Fruit fly (Drosophila melanogaster) whole organism, prepupa: Measurements from ENCODE around the gene CG9396.
A peak's percentile ranks its signal among the peaks of the same experiment; 100 is the strongest.

Experiments
- Blimp-1 ChIP-seq: fragments of 200-800 bp; sonication (Bioruptor generic); optimal IDR thresholded peaks from 3 replicates; lab custom pipeline; 2017; ENCODE audit warnings: missing biosample characterization, missing genetic modification characterization, mild to moderate bottlenecking, moderate library complexity, missing genetic modification reagents
- CG10631 ChIP-seq: fragments of 200-800 bp; sonication (Bioruptor generic); optimal IDR thresholded peaks from 2 replicates; lab custom pipeline; 2016; ENCODE audit warnings: missing biosample characterization, missing genetic modification characterization
- CG11902 ChIP-seq: fragments of 200-800 bp; sonication (Bioruptor generic); optimal IDR thresholded peaks from 3 replicates; lab custom pipeline; 2016; ENCODE audit warnings: missing biosample characterization, missing genetic modification characterization
- CG15336 ChIP-seq: fragments of 200-800 bp; sonication (Bioruptor generic); IDR thresholded peaks from 2 replicates; pipeline ENCODE4 v1.3.6; 2022; ENCODE audit warnings: missing biosample characterization, missing genetic modification characterization
- CG1621 ChIP-seq: fragments of 200-800 bp; sonication (Bioruptor generic); optimal IDR thresholded peaks from 3 replicates; lab custom pipeline; 2018; ENCODE audit warnings: missing biosample characterization, mild to moderate bottlenecking, missing genetic modification characterization
- CG16779 ChIP-seq: fragments of 200-800 bp; sonication (Bioruptor generic); optimal IDR thresholded peaks from 3 replicates; lab custom pipeline; 2017; ENCODE audit warnings: missing biosample characterization, mild to moderate bottlenecking, missing genetic modification characterization
- CG31627 ChIP-seq: fragments of 200-800 bp; sonication (Bioruptor generic); optimal IDR thresholded peaks from 3 replicates; lab custom pipeline; 2016; ENCODE audit warnings: missing biosample characterization, missing genetic modification characterization
- CG3919 ChIP-seq: fragments of 200-800 bp; sonication (Bioruptor generic); optimal IDR thresholded peaks from 3 replicates; lab custom pipeline; 2016; ENCODE audit warnings: missing biosample characterization, missing genetic modification characterization
- CG4318 ChIP-seq: fragments of 200-800 bp; sonication (Bioruptor generic); optimal IDR thresholded peaks from 3 replicates; lab custom pipeline; 2017; ENCODE audit warnings: missing biosample characterization, mild to moderate bottlenecking, missing genetic modification characterization
- CG6163 ChIP-seq: fragments of 200-800 bp; sonication (Bioruptor generic); IDR thresholded peaks from 3 replicates; pipeline ENCODE4 v1.3.6; 2022; ENCODE audit warnings: missing biosample characterization, missing genetic modification characterization
- CG6276 ChIP-seq: fragments of 200-800 bp; sonication (Bioruptor generic); optimal IDR thresholded peaks from 2 replicates; lab custom pipeline; 2017; ENCODE audit warnings: missing biosample characterization, mild to moderate bottlenecking, missing genetic modification characterization
- CG6792 ChIP-seq: fragments of 200-800 bp; sonication (Bioruptor generic); optimal IDR thresholded peaks from 3 replicates; lab custom pipeline; 2016; ENCODE audit warnings: missing biosample characterization, missing genetic modification characterization
- CG6854 ChIP-seq: fragments of 200-800 bp; sonication (Bioruptor generic); optimal IDR thresholded peaks from 2 replicates; lab custom pipeline; 2017; ENCODE audit warnings: missing biosample characterization, mild to moderate bottlenecking, missing genetic modification characterization
- CG7368 ChIP-seq: fragments of 200-800 bp; sonication (Bioruptor generic); optimal IDR thresholded peaks from 3 replicates; lab custom pipeline; 2016; ENCODE audit warnings: missing biosample characterization, missing genetic modification characterization
- CG8119 ChIP-seq: fragments of 200-800 bp; sonication (Bioruptor generic); IDR thresholded peaks from 3 replicates; pipeline ENCODE4 v1.3.6; 2022; ENCODE audit warnings: missing biosample characterization, missing genetic modification characterization
- CG8319 ChIP-seq: fragments of 200-800 bp; sonication (Bioruptor generic); optimal IDR thresholded peaks from 3 replicates; lab custom pipeline; 2016; ENCODE audit warnings: missing biosample characterization, missing genetic modification characterization
- CG8632 ChIP-seq: fragments of 200-800 bp; sonication (Bioruptor generic); optimal IDR thresholded peaks from 3 replicates; lab custom pipeline; 2016; ENCODE audit warnings: missing biosample characterization, missing genetic modification characterization
- Eip75B ChIP-seq: fragments of 200-800 bp; sonication (Bioruptor generic); optimal IDR thresholded peaks from 3 replicates; lab custom pipeline; 2016; ENCODE audit warnings: missing biosample characterization, missing genetic modification characterization
- Eip78C ChIP-seq: fragments of 200-800 bp; sonication (Bioruptor generic); peaks from one replicate; lab custom pipeline; 2016; ENCODE audit warnings: missing biosample characterization, missing genetic modification characterization
- Eip93F ChIP-seq: fragments of 200-800 bp; sonication (Bioruptor generic); optimal IDR thresholded peaks from 2 replicates; lab custom pipeline; 2016; ENCODE audit warnings: missing biosample characterization, mild to moderate bottlenecking, missing genetic modification characterization
- Ets21C ChIP-seq: fragments of 200-800 bp; sonication (Bioruptor generic); optimal IDR thresholded peaks from 3 replicates; lab custom pipeline; 2016; ENCODE audit warnings: missing biosample characterization, missing genetic modification characterization
- Gug ChIP-seq: fragments of 200-800 bp; sonication (Bioruptor generic); IDR thresholded peaks from 2 replicates; pipeline ENCODE4 v1.3.6; 2022; ENCODE audit warnings: missing biosample characterization, missing genetic modification characterization
- Hr38 ChIP-seq: sonication (Bioruptor generic); optimal IDR thresholded peaks from 2 replicates; lab custom pipeline; 2016; ENCODE audit warnings: missing biosample characterization, missing genetic modification characterization
- Hr39 ChIP-seq: fragments of 200-800 bp; sonication (Bioruptor generic); optimal IDR thresholded peaks from 2 replicates; lab custom pipeline; 2016; ENCODE audit warnings: missing biosample characterization, missing genetic modification characterization
- Hr4 ChIP-seq: fragments of 200-800 bp; sonication (Bioruptor generic); optimal IDR thresholded peaks from 3 replicates; lab custom pipeline; 2016; ENCODE audit warnings: missing biosample characterization, missing genetic modification characterization
- Smox ChIP-seq: fragments of 200-800 bp; sonication (Bioruptor generic); optimal IDR thresholded peaks from 3 replicates; lab custom pipeline; 2016; ENCODE audit warnings: missing biosample characterization, missing genetic modification characterization
- Sox102F ChIP-seq: fragments of 200-800 bp; sonication (Bioruptor generic); optimal IDR thresholded peaks from 2 replicates; lab custom pipeline; 2016; ENCODE audit warnings: missing biosample characterization, mild to moderate bottlenecking, missing genetic modification characterization
- Sox14 ChIP-seq: fragments of 200-800 bp; sonication (Bioruptor generic); optimal IDR thresholded peaks from 3 replicates; lab custom pipeline; 2016; ENCODE audit warnings: missing biosample characterization, missing genetic modification characterization
- achi ChIP-seq: fragments of 200-800 bp; sonication (Bioruptor generic); optimal IDR thresholded peaks from 3 replicates; lab custom pipeline; 2016; ENCODE audit warnings: missing biosample characterization, missing genetic modification characterization
- acj6 ChIP-seq: fragments of 200-800 bp; sonication (Bioruptor generic); optimal IDR thresholded peaks from 3 replicates; lab custom pipeline; 2016; ENCODE audit warnings: missing biosample characterization, missing genetic modification characterization
- cyc ChIP-seq: fragments of 200-800 bp; sonication (Bioruptor generic); optimal IDR thresholded peaks from 3 replicates; lab custom pipeline; 2016; ENCODE audit warnings: missing biosample characterization, missing genetic modification characterization
- dsx ChIP-seq: fragments of 200-800 bp; optimal IDR thresholded peaks from 3 replicates; lab custom pipeline; 2019; ENCODE audit warnings: missing biosample characterization, mild to moderate bottlenecking, missing genetic modification characterization, moderate library complexity; ENCODE audit not compliant: poor library complexity, severe bottlenecking
- eg ChIP-seq: fragments of 200-800 bp; sonication (Bioruptor generic); IDR thresholded peaks from 3 replicates; pipeline ENCODE4 v1.3.6; 2022; ENCODE audit warnings: missing biosample characterization, missing genetic modification characterization
- esn ChIP-seq: fragments of 200-800 bp; sonication (Bioruptor generic); optimal IDR thresholded peaks from 2 replicates; lab custom pipeline; 2016; ENCODE audit warnings: missing biosample characterization, mild to moderate bottlenecking, missing genetic modification characterization, moderate library complexity
- fkh ChIP-seq: fragments of 200-800 bp; sonication (Bioruptor generic); optimal IDR thresholded peaks from 3 replicates; lab custom pipeline; 2017; ENCODE audit warnings: missing biosample characterization, mild to moderate bottlenecking, missing genetic modification characterization, moderate library complexity
- lz ChIP-seq: fragments of 200-800 bp; sonication (Bioruptor generic); optimal IDR thresholded peaks from 3 replicates; lab custom pipeline; 2016; ENCODE audit warnings: missing biosample characterization, missing genetic modification characterization
- pdm3 ChIP-seq: fragments of 200-800 bp; sonication (Bioruptor generic); optimal IDR thresholded peaks from 3 replicates; lab custom pipeline; 2016; ENCODE audit warnings: missing biosample characterization, missing genetic modification characterization
- spab ChIP-seq: fragments of 200-800 bp; sonication (Bioruptor generic); optimal IDR thresholded peaks from 2 replicates; lab custom pipeline; 2017; ENCODE audit warnings: missing biosample characterization, mild to moderate bottlenecking, missing genetic modification characterization, missing genetic modification reagents
- ss ChIP-seq, 2 experiments: fragments of 200-800 bp; sonication (Bioruptor generic); optimal IDR thresholded peaks; 2 replicates in 1 of 2; 3 replicates in 1 of 2; lab custom pipeline; 2017 to 2018; ENCODE audit warnings: mild to moderate bottlenecking in 2 of 2, missing biosample characterization in 2 of 2, missing genetic modification characterization in 2 of 2, moderate library complexity in 1 of 2
- topi ChIP-seq: fragments of 200-800 bp; sonication (Bioruptor generic); optimal IDR thresholded peaks from 3 replicates; lab custom pipeline; 2016; ENCODE audit warnings: missing biosample characterization, missing genetic modification characterization
- vri ChIP-seq: fragments of 200-800 bp; sonication (Bioruptor generic); optimal IDR thresholded peaks from 3 replicates; lab custom pipeline; 2016; ENCODE audit warnings: missing biosample characterization, mild to moderate bottlenecking, missing genetic modification characterization

The CG9396 gene

dm6 chr3R:9534125-9534496 is 37.3 kb downstream of the CG9396 start (continued):
- peak; percentile 93 for TF ChIP-seq esn (GFP tag; lab: Kevin White, UChicago)
- peak; percentile 90 for TF ChIP-seq topi (GFP tag; lab: Kevin White, UChicago)
- TF ChIP-seq dsx (GFP tag; lab: Kevin White, UChicago) = peak; percentile 80
- TF ChIP-seq vri (GFP tag; lab: Kevin White, UChicago) = no peak
- TF ChIP-seq CG16779 (tag; lab: Kevin White, UChicago) = no peak
- TF ChIP-seq Hr38 (GFP tag; lab: Kevin White, UChicago) = peak; percentile 18
- TF ChIP-seq CG8319 (GFP tag; lab: Kevin White, UChicago) = peak; percentile 83
- TF ChIP-seq ss (GFP tag; optimal IDR thresholded peaks at IDR 0.05; lab: Kevin White, UChicago) = peak in 1 of 2 experiments; percentile 57
- TF ChIP-seq Hr39 = peak; percentile 91
- peak; percentile 61 for TF ChIP-seq Blimp-1 (GFP tag; lab: Kevin White, UChicago)
- peak; percentile 75 for TF ChIP-seq Ets21C (GFP tag; lab: Kevin White, UChicago)
- no peak for TF ChIP-seq CG6854 (GFP tag; lab: Kevin White, UChicago)
- peak; percentile 91 for TF ChIP-seq CG8632 (GFP tag; lab: Kevin White, UChicago)
- TF ChIP-seq Sox14 = peak; percentile 93
- TF ChIP-seq CG8119 = peak; percentile 93
- TF ChIP-seq cyc (GFP tag; lab: Kevin White, UChicago) = peak; percentile 87
- TF ChIP-seq Hr4 (GFP tag; lab: Kevin White, UChicago) = peak; percentile 95
- no peak for TF ChIP-seq Eip93F (GFP tag; lab: Kevin White, UChicago)
- peak; percentile 82 for TF ChIP-seq CG7368 (GFP tag; lab: Kevin White, UChicago)
- peak; percentile 94 for TF ChIP-seq eg (GFP tag; lab: Robert Waterston, UW)
- TF ChIP-seq CG3919 (GFP tag; lab: Kevin White, UChicago) = peak; percentile 92
- TF ChIP-seq CG6792 = peak; percentile 86
- TF ChIP-seq acj6 (GFP tag; lab: Kevin White, UChicago) = peak; percentile 92
- peak; percentile 87 for TF ChIP-seq Eip75B (GFP tag; lab: Kevin White, UChicago)
- peak; percentile 79 for TF ChIP-seq CG1621 (tag; lab: Kevin White, UChicago)
- peak; percentile 85 for TF ChIP-seq CG4318 (GFP tag; lab: Kevin White, UChicago)
- no peak; the same call in none of the 3 replicates for TF ChIP-seq CG6163
- TF ChIP-seq achi (GFP tag; lab: Kevin White, UChicago) = peak; percentile 92
- TF ChIP-seq Eip78C = peak; percentile 97
- TF ChIP-seq CG15336 (GFP tag; lab: Robert Waterston, UW) = peak; percentile 94
- TF ChIP-seq Smox (GFP tag; lab: Kevin White, UChicago) = peak; percentile 89
- peak; percentile 92 for TF ChIP-seq CG31627
- peak; percentile 93 for TF ChIP-seq pdm3 (GFP tag; lab: Kevin White, UChicago)
- TF ChIP-seq CG11902 (GFP tag; lab: Kevin White, UChicago) = peak; percentile 83
- peak; percentile 91 for TF ChIP-seq CG10631 (GFP tag; lab: Kevin White, UChicago)
- peak; percentile 21 for TF ChIP-seq fkh (GFP tag; lab: Kevin White, UChicago)
- TF ChIP-seq Gug = peak; percentile 89
- TF ChIP-seq lz = peak; percentile 87
- peak; percentile 79 for TF ChIP-seq spab (GFP tag; lab: Kevin White, UChicago)
- TF ChIP-seq CG6276 (GFP tag; lab: Kevin White, UChicago) = peak; percentile 86
- peak; percentile 90 for TF ChIP-seq Sox102F
